Worm (Caenorhabditis elegans) whole organism, L4 larva: ENCODE results near the gene hlh-14.
"Not testable (repeated sequence)": the region's sequence is repeated elsewhere in the genome, so short reads cannot be mapped to it uniquely, and the experiment has no call there.

Experiments
- Y48G9A.11 ChIP-seq: fragments of 200-800 bp; sonication (Bioruptor generic); IDR thresholded peaks from 2 replicates; pipeline ENCODE4 v1.3.6; 2022; ENCODE audit warnings: missing genetic modification reagents, missing genetic modification characterization, missing compliant biosample characterization
- aha-1 ChIP-seq: fragments of 150-350 bp; peaks from one replicate; lab custom pipeline; 2014; ENCODE audit warnings: missing biosample characterization, missing genetic modification characterization
- arid-1 ChIP-seq: fragments of 200-800 bp; sonication (Bioruptor generic); conservative IDR thresholded peaks from 2 replicates; pipeline ENCODE4 v1.3.6; 2022; ENCODE audit warnings: missing genetic modification reagents, missing genetic modification characterization, missing compliant biosample characterization
- ceh-28 ChIP-seq: fragments of 150-350 bp; optimal IDR thresholded peaks from 2 replicates; lab custom pipeline; 2014; ENCODE audit warnings: missing biosample characterization, missing genetic modification reagents, missing genetic modification characterization
- ceh-32 ChIP-seq: sonication (generic microtip); optimal IDR thresholded peaks from 2 replicates; lab custom pipeline; 2016; ENCODE audit warnings: mild to moderate bottlenecking, missing genetic modification characterization, missing compliant biosample characterization; ENCODE audit not compliant: poor library complexity
- cey-2 ChIP-seq: sonication (generic microtip); optimal IDR thresholded peaks from 3 replicates; lab custom pipeline; 2017; ENCODE audit warnings: missing genetic modification characterization, mild to moderate bottlenecking, missing compliant biosample characterization, antibody characterized with exemption, borderline replicate concordance; ENCODE audit not compliant: insufficient read depth
- daf-12 ChIP-seq: fragments of 150-350 bp; optimal IDR thresholded peaks from 2 replicates; lab custom pipeline; 2014; ENCODE audit warnings: missing biosample characterization, missing genetic modification reagents, missing genetic modification characterization
- daf-16 ChIP-seq, 3 experiments: sonication (generic microtip); optimal IDR thresholded peaks; 2 replicates each; lab custom pipeline; 2016 to 2017; ENCODE audit warnings: missing genetic modification characterization in 3 of 3, missing genetic modification reagents in 3 of 3, mild to moderate bottlenecking in 2 of 3, missing compliant biosample characterization in 2 of 3, missing biosample characterization in 1 of 3, moderate library complexity in 1 of 3
- daf-19 ChIP-seq: fragments of 200-800 bp; sonication (Bioruptor generic); conservative IDR thresholded peaks from 2 replicates; pipeline ENCODE4 v1.3.6; 2022; ENCODE audit warnings: missing genetic modification characterization, missing compliant biosample characterization
- daf-8 ChIP-seq: fragments of 200-800 bp; sonication (Bioruptor generic); IDR thresholded peaks from 2 replicates; pipeline ENCODE4 v1.3.6; 2022; ENCODE audit warnings: missing genetic modification characterization, missing compliant biosample characterization
- dmd-6 ChIP-seq: fragments of 200-800 bp; sonication (Bioruptor generic); IDR thresholded peaks from 2 replicates; pipeline ENCODE4 v1.3.6; 2022; ENCODE audit warnings: missing genetic modification reagents, missing genetic modification characterization, missing compliant biosample characterization
- dmd-8 ChIP-seq: fragments of 200-800 bp; sonication (Bioruptor generic); IDR thresholded peaks from 2 replicates; pipeline ENCODE4 v1.3.6; 2022; ENCODE audit warnings: missing genetic modification characterization, missing compliant biosample characterization
- dmd-9 ChIP-seq: fragments of 200-800 bp; sonication (Bioruptor generic); IDR thresholded peaks from 2 replicates; pipeline ENCODE4 v1.3.6; 2022; ENCODE audit warnings: missing genetic modification reagents, missing genetic modification characterization, missing compliant biosample characterization
- duxl-1 ChIP-seq: sonication (generic microtip); optimal IDR thresholded peaks from 2 replicates; lab custom pipeline; 2016; ENCODE audit warnings: mild to moderate bottlenecking, missing genetic modification characterization, moderate library complexity, missing compliant biosample characterization; ENCODE audit not compliant: poor library complexity
- egl-27 ChIP-seq: sonication (generic microtip); optimal IDR thresholded peaks from 3 replicates; lab custom pipeline; 2017; ENCODE audit warnings: missing biosample characterization, missing genetic modification reagents, missing genetic modification characterization
- gei-8 ChIP-seq: fragments of 200-800 bp; sonication (Bioruptor generic); optimal IDR thresholded peaks from 2 replicates; lab custom pipeline; 2018; ENCODE audit warnings: mild to moderate bottlenecking, missing genetic modification characterization, missing compliant biosample characterization
- hlh-30 ChIP-seq: sonication (generic microtip); optimal IDR thresholded peaks from 2 replicates; lab custom pipeline; 2017; ENCODE audit warnings: antibody characterized with exemption, mild to moderate bottlenecking, missing genetic modification characterization, missing compliant biosample characterization; ENCODE audit not compliant: insufficient read depth
- hmg-1.1 ChIP-seq: fragments of 200-800 bp; sonication (Bioruptor generic); IDR thresholded peaks from 2 replicates; pipeline ENCODE4 v1.3.6; 2022; ENCODE audit warnings: missing genetic modification reagents, missing genetic modification characterization, missing compliant biosample characterization
- lin-1 ChIP-seq: fragments of 200-800 bp; sonication (Bioruptor generic); IDR thresholded peaks from 2 replicates; pipeline ENCODE4 v1.3.6; 2022; ENCODE audit warnings: missing genetic modification reagents, missing genetic modification characterization, missing compliant biosample characterization
- lin-13 ChIP-seq: fragments of 150-350 bp; optimal IDR thresholded peaks from 2 replicates; lab custom pipeline; 2014; ENCODE audit warnings: missing biosample characterization, missing genetic modification reagents, missing genetic modification characterization
- lir-3 ChIP-seq: sonication (generic microtip); optimal IDR thresholded peaks from 2 replicates; lab custom pipeline; 2016; ENCODE audit warnings: mild to moderate bottlenecking, missing genetic modification characterization, missing compliant biosample characterization
- madf-5 ChIP-seq, 2 experiments: fragments of 200-800 bp; sonication (Bioruptor generic); IDR thresholded peaks; 2 replicates each; pipeline ENCODE4 v1.3.6; 2022; ENCODE audit warnings: missing compliant biosample characterization in 2 of 2, missing genetic modification characterization in 2 of 2
- mdl-1 ChIP-seq, 2 experiments: fragments of 150-350 bp in 1 of 2; sonication (generic microtip) in 1 of 2; optimal IDR thresholded peaks; 2 replicates each; lab custom pipeline; 2014 to 2017; ENCODE audit warnings: missing biosample characterization in 2 of 2, missing genetic modification characterization in 2 of 2
- mdt-29 ChIP-seq: fragments of 200-800 bp; sonication (Bioruptor generic); IDR thresholded peaks from 2 replicates; pipeline ENCODE4 v1.3.6; 2022; ENCODE audit warnings: missing genetic modification reagents, missing genetic modification characterization, missing compliant biosample characterization
- mxl-3 ChIP-seq: fragments of 200-800 bp; sonication (Bioruptor generic); optimal IDR thresholded peaks from 2 replicates; lab custom pipeline; 2018; ENCODE audit warnings: mild to moderate bottlenecking, missing genetic modification characterization, missing compliant biosample characterization
- nhr-102 ChIP-seq: sonication (generic microtip); optimal IDR thresholded peaks from 2 replicates; lab custom pipeline; 2016; ENCODE audit warnings: mild to moderate bottlenecking, missing genetic modification characterization, moderate library complexity, missing compliant biosample characterization
- nhr-111 ChIP-seq: fragments of 200-800 bp; sonication (Bioruptor generic); optimal IDR thresholded peaks from 2 replicates; lab custom pipeline; 2018; ENCODE audit warnings: mild to moderate bottlenecking, missing genetic modification characterization, missing compliant biosample characterization
- nhr-28 ChIP-seq: fragments of 150-350 bp; optimal IDR thresholded peaks from 2 replicates; lab custom pipeline; 2014; ENCODE audit warnings: missing biosample characterization, missing genetic modification characterization
- nhr-48 ChIP-seq: sonication (generic microtip); optimal IDR thresholded peaks from 2 replicates; lab custom pipeline; 2016; ENCODE audit warnings: mild to moderate bottlenecking, missing genetic modification characterization, missing compliant biosample characterization
- nhr-76 ChIP-seq: fragments of 150-350 bp; optimal IDR thresholded peaks from 2 replicates; lab custom pipeline; 2014; ENCODE audit warnings: missing biosample characterization, missing genetic modification characterization
- pqm-1 ChIP-seq: sonication (generic microtip); optimal IDR thresholded peaks from 2 replicates; lab custom pipeline; 2017; ENCODE audit warnings: missing biosample characterization, missing genetic modification characterization
- snpc-1.2 ChIP-seq: fragments of 200-800 bp; sonication (Bioruptor generic); IDR thresholded peaks from 2 replicates; pipeline ENCODE4 v1.3.6; 2022; ENCODE audit warnings: missing genetic modification reagents, missing genetic modification characterization, missing compliant biosample characterization
- spr-1 ChIP-seq: sonication (generic microtip); optimal IDR thresholded peaks from 2 replicates; lab custom pipeline; 2016; ENCODE audit warnings: mild to moderate bottlenecking, missing genetic modification characterization, missing compliant biosample characterization
- spr-3 ChIP-seq: fragments of 200-800 bp; sonication (Bioruptor generic); optimal IDR thresholded peaks from 2 replicates; lab custom pipeline; 2018; ENCODE audit warnings: mild to moderate bottlenecking, missing genetic modification characterization, missing compliant biosample characterization
- tag-97 ChIP-seq: fragments of 200-800 bp; sonication (Bioruptor generic); IDR thresholded peaks from 2 replicates; pipeline ENCODE4 v1.3.6; 2022; ENCODE audit warnings: missing genetic modification characterization, missing compliant biosample characterization
- tra-1 ChIP-seq: fragments of 200-800 bp; sonication (Bioruptor generic); IDR thresholded peaks from 2 replicates; pipeline ENCODE4 v1.3.6; 2022; ENCODE audit warnings: missing genetic modification reagents, missing genetic modification characterization, missing compliant biosample characterization
- unc-39 ChIP-seq: sonication (generic microtip); optimal IDR thresholded peaks from 2 replicates; lab custom pipeline; 2017; ENCODE audit warnings: missing biosample characterization, missing genetic modification characterization
- unc-62 ChIP-seq, 3 experiments: fragments of 150-350 bp in 1 of 3; sonication (generic microtip); optimal IDR thresholded peaks in 2 of 3; peaks in 1 of 3; 1 replicate in 1 of 3; 2 replicates in 2 of 3; lab custom pipeline; 2014 to 2017; ENCODE audit warnings: missing biosample characterization in 3 of 3, missing genetic modification characterization in 3 of 3, missing genetic modification reagents in 3 of 3, missing genotype in 1 of 3
- vab-7 ChIP-seq: fragments of 200-800 bp; sonication (Bioruptor generic); IDR thresholded peaks from 2 replicates; pipeline ENCODE4 v1.3.6; 2022; ENCODE audit warnings: missing genetic modification reagents, missing genetic modification characterization, missing compliant biosample characterization
- zfp-2 ChIP-seq: sonication (generic microtip); optimal IDR thresholded peaks from 2 replicates; lab custom pipeline; 2016; ENCODE audit warnings: mild to moderate bottlenecking, missing genetic modification characterization, missing compliant biosample characterization
- ztf-11 ChIP-seq: fragments of 150-350 bp; optimal IDR thresholded peaks from 2 replicates; lab custom pipeline; 2014; ENCODE audit warnings: missing biosample characterization, missing genetic modification characterization

The hlh-14 gene

ce11 chrII:5768274-5768820 is 29.7 kb upstream of the hlh-14 start:
- peak in 1 of 2 experiments; percentile 44 for TF ChIP-seq unc-62 (GFP tag; optimal IDR thresholded peaks at IDR 0.05 in 1 of 2; lab: Kevin White, UChicago)
- no peak for TF ChIP-seq unc-62 (tag; optimal IDR thresholded peaks at IDR 0.05; lab: Kevin White, UChicago)
- TF ChIP-seq nhr-28 (tag; lab: Kevin White, UChicago) = peak; percentile 6
- TF ChIP-seq lin-13 (GFP tag; lab: Kevin White, UChicago) = no peak
- TF ChIP-seq, all 104 proteins: peak for 2

ce11 chrII:5765318-5765717 is 26.6 kb upstream of the hlh-14 start, which contains the start of gene ifb-1:
ifb-1 (plus strand) TSS chrII:5765618.
- no peak for TF ChIP-seq egl-27 (tag; lab: Kevin White, UChicago)
- no peak for TF ChIP-seq hmg-1.1 (GFP tag; lab: Robert Waterston, UW)
- no peak for TF ChIP-seq mxl-3 (GFP tag; lab: Kevin White, UChicago)
- no peak for TF ChIP-seq zfp-2
- TF ChIP-seq madf-5 (GFP tag; IDR thresholded peaks at IDR 0.05; lab: Robert Waterston, UW) = no peak
- no peak for TF ChIP-seq nhr-111 (GFP tag; lab: Kevin White, UChicago)
- TF ChIP-seq nhr-76 (tag; lab: Kevin White, UChicago) = no peak
- TF ChIP-seq pqm-1 (tag; lab: Kevin White, UChicago) = no peak
- no peak for TF ChIP-seq snpc-1.2
- TF ChIP-seq arid-1 (GFP tag; lab: Robert Waterston, UW) = no peak
- no peak for TF ChIP-seq dmd-8
- TF ChIP-seq hlh-30 = no peak
- TF ChIP-seq daf-16 (GFP tag; optimal IDR thresholded peaks at IDR 0.05; lab: Kevin White, UChicago) = no peak
- TF ChIP-seq daf-16 (tag; optimal IDR thresholded peaks at IDR 0.05; lab: Kevin White, UChicago) = no peak
- no peak for TF ChIP-seq Y48G9A.11 (GFP tag; lab: Robert Waterston, UW)
- TF ChIP-seq mdt-29 = no peak
- TF ChIP-seq ztf-11 (tag; lab: Kevin White, UChicago) = no peak
- no peak for TF ChIP-seq dmd-6

ce11 chrII:5757656-5758055 is 19.0 kb upstream of the hlh-14 start, which contains the start of the genes F10C1.3 and F10C1.23:
F10C1.3 (minus strand) TSS chrII:5757756.
F10C1.23 (plus strand) TSS chrII:5758040.
- TF ChIP-seq ceh-32 (tag; lab: Kevin White, UChicago); unc-39; daf-12: not testable (repeated sequence)

ce11 chrII:5754168-5754567 is 15.5 kb upstream of the hlh-14 start, which contains the start of gene F10C1.8:
F10C1.8 (plus strand) TSS chrII:5754468.
- no peak for TF ChIP-seq cey-2
- TF ChIP-seq nhr-48 = no peak
- TF ChIP-seq gei-8 = no peak

- TF ChIP-seq spr-1 (tag; lab: Kevin White, UChicago) (no peak), dmd-6 (peak; percentile 72), ceh-32 (tag; lab: Kevin White, UChicago) (no peak), daf-19 (GFP tag; lab: Robert Waterston, UW) (no peak), aha-1 (tag; lab: Kevin White, UChicago) (peak; percentile 17), nhr-102 (no peak), duxl-1 (tag; lab: Kevin White, UChicago) (no peak), daf-8 (GFP tag; lab: Robert Waterston, UW) (no peak), dmd-9 (GFP tag; lab: Robert Waterston, UW) (no peak), lin-1 (0 out of 2 replicates have a peak, but pooled peaks have one; percentile 23), daf-12 (no peak), nhr-48 (no peak), vab-7 (GFP tag; lab: Robert Waterston, UW) (no peak), spr-3 (GFP tag; lab: Kevin White, UChicago) (no peak), lir-3 (tag; lab: Kevin White, UChicago) (no peak), daf-16 (GFP tag; optimal IDR thresholded peaks at IDR 0.05; lab: Kevin White, UChicago) (no peak), daf-16 (tag; optimal IDR thresholded peaks at IDR 0.05; lab: Kevin White, UChicago) (peak; percentile 79), tra-1 (GFP tag; lab: Robert Waterston, UW) (0 out of 2 replicates have a peak, but pooled peaks have one; percentile 49), mdl-1 (tag; optimal IDR thresholded peaks at IDR 0.05; lab: Kevin White, UChicago) (no peak), mdt-29 (no peak), tag-97 (GFP tag; lab: Robert Waterston, UW) (no peak), nhr-28 (tag; lab: Kevin White, UChicago) (peak; percentile 85), zfp-2 (no peak), mxl-3 (GFP tag; lab: Kevin White, UChicago) (peak; percentile 17), ceh-28 (tag; lab: Kevin White, UChicago) (no peak)
Observed at ce11 chrII:5751353-5751752, 12.7 kb upstream of the hlh-14 start.
